Worm (Caenorhabditis elegans): Measurements from ENCODE around the gene szy-4.

The szy-4 gene

DNA sequence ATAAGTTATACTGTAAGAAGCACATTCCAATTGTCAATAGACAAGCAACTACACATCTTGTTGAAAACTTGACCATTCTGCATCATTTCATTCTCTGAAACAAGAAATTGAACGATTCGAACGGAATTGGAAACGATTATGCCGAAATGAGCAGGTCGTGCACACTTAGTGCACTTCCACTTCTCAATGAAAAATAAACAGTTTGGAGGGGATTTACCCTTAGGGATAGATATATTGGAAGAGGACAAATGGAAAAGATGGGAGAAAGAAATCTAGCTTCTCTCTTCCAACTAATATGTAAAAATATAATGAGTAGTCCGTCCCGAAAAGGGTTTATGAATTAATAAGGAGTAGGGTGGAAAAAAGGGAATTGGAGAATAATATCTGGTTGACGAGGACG, 29.3 kb upstream of the szy-4 start, which contains the start of gene hst-3.1:
TSS of gene hst-3.1 (minus strand) at position 101 of the 400 bp plus-strand sequence.
- no peak for TF ChIP-seq ceh-83 (GFP tag; optimal IDR thresholded peaks at IDR 0.05)
- no peak for TF ChIP-seq ces-1 (GFP tag; optimal IDR thresholded peaks at IDR 0.05)
- TF ChIP-seq lsy-2 (tag; optimal IDR thresholded peaks at IDR 0.05): no peak
- no peak for TF ChIP-seq unc-120 (tag; optimal IDR thresholded peaks at IDR 0.05; ENCODE audit: poor library complexity, severe bottlenecking)
- TF ChIP-seq ham-2 (GFP tag; optimal IDR thresholded peaks at IDR 0.05): no peak
- TF ChIP-seq mep-1 (tag; optimal IDR thresholded peaks at IDR 0.05): no peak
- no peak for TF ChIP-seq mab-5 (tag; optimal IDR thresholded peaks at IDR 0.05)
- TF ChIP-seq zip-8 (tag; optimal IDR thresholded peaks at IDR 0.05): no peak
- TF ChIP-seq hlh-1 (tag; optimal IDR thresholded peaks at IDR 0.05): no peak
- no peak for TF ChIP-seq nhr-12 (tag; optimal IDR thresholded peaks at IDR 0.05)
- TF ChIP-seq ceh-39 (tag; optimal IDR thresholded peaks at IDR 0.05): no peak
- TF ChIP-seq lin-32 (GFP tag; optimal IDR thresholded peaks at IDR 0.05): no peak
- TF ChIP-seq elt-1 (tag; optimal IDR thresholded peaks at IDR 0.05; ENCODE audit: borderline replicate concordance, insufficient read depth): no peak
- TF ChIP-seq pha-4 (tag; optimal IDR thresholded peaks at IDR 0.05): no peak
- no peak for TF ChIP-seq M03D4.4 (tag; optimal IDR thresholded peaks at IDR 0.05)
- TF ChIP-seq unc-39 (tag; optimal IDR thresholded peaks at IDR 0.05): no peak
- no peak for TF ChIP-seq unc-62 (GFP tag; optimal IDR thresholded peaks at IDR 0.05)

DNA sequence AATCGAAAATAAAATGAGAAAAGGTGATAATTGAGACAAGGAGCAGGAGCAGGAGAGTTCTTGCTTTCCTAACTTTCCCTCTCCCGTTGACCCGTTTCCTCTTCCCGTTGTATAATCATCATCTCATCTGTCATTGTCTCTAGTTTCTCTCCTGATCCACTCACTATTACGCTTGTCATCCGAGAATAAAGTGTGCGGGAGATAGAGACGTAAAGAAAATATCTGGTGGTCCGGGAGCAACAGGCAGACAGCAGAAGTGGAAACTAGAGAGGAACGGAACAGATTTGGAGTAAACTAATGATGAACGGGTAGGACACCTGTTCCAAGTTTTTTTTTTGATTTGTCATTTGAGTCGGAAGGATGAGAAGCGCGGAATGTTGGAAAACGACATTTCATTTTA, 28.3 kb upstream of the szy-4 start:
- TF ChIP-seq hlh-1 (tag; optimal IDR thresholded peaks at IDR 0.05) (peak; percentile 95), bed-3 (GFP tag; optimal IDR thresholded peaks at IDR 0.05) (no peak), flh-1 (GFP tag; optimal IDR thresholded peaks at IDR 0.05) (no peak), mls-2 (tag; optimal IDR thresholded peaks at IDR 0.05) (no peak), ham-2 (GFP tag; optimal IDR thresholded peaks at IDR 0.05) (no peak), zip-8 (tag; optimal IDR thresholded peaks at IDR 0.05) (no peak), blmp-1 (tag; optimal IDR thresholded peaks at IDR 0.05) (no peak), unc-62 (GFP tag; optimal IDR thresholded peaks at IDR 0.05) (peak; percentile 92), ceh-83 (GFP tag; optimal IDR thresholded peaks at IDR 0.05) (no peak), unc-120 (tag; optimal IDR thresholded peaks at IDR 0.05; ENCODE audit: poor library complexity, severe bottlenecking) (peak; percentile 86), nhr-2 (tag; optimal IDR thresholded peaks at IDR 0.05) (no peak), nhr-28 (tag; optimal IDR thresholded peaks at IDR 0.05) (no peak)

DNA sequence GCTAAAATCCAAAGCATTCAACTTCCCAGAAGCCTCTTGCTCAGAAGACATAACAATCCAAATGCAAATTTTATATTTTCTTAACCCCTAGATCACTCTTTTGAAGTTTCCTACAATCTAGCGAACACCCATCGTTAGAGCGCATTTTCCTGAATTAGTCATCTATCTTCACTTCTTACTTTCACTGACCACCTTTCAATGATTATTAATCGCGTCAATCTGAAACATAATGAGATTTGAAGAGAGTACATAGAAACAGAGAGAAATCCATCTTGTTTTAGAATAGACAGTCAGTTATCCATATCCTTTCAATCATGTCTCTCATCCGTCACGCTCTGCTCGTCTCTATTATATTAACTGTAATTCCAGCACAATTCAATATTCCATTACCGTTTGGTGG, 27.3 kb upstream of the szy-4 start, which contains the start of gene F40H3.3:
TSS of gene F40H3.3 (plus strand) at position 280 of the 400 bp plus-strand sequence.
- peak; percentile 72 for TF ChIP-seq blmp-1 (tag; optimal IDR thresholded peaks at IDR 0.05)
- TF ChIP-seq elt-3 (tag; optimal IDR thresholded peaks at IDR 0.05): no peak

DNA sequence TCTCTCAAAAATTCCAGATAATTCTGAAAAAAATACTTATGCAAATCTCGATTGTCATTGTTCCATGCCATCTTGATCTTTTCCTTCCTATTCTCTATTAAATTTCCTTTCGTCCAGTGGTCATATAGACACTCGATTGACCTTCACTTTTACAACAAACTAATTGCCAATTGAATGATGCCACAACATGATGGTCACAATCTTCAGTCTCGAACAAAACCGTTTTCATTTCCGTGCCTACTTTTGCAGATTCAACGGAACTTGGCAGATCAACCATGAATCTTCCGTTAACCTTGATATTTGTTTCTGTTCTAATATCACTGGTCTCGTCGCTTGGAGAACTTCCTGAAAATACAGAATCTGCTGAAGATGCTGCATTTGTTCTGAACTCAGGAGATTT, 25.1 kb upstream of the szy-4 start, which contains the start of gene F40H3.2:
TSS of gene F40H3.2 (plus strand) at position 250 of the 400 bp plus-strand sequence.
- TF ChIP-seq ham-2 (GFP tag; optimal IDR thresholded peaks at IDR 0.05): no peak
- no peak for TF ChIP-seq M03D4.4 (tag; optimal IDR thresholded peaks at IDR 0.05)
- no peak for TF ChIP-seq ces-1 (GFP tag; optimal IDR thresholded peaks at IDR 0.05)
- no peak for TF ChIP-seq ztf-11 (tag; optimal IDR thresholded peaks at IDR 0.05)
- no peak for TF ChIP-seq ceh-39 (tag; optimal IDR thresholded peaks at IDR 0.05)
- no peak for TF ChIP-seq mab-5 (tag; optimal IDR thresholded peaks at IDR 0.05)
- TF ChIP-seq sptf-1 (tag; optimal IDR thresholded peaks at IDR 0.05): no peak
- no peak for TF ChIP-seq nhr-28 (tag; optimal IDR thresholded peaks at IDR 0.05)
- no peak for TF ChIP-seq zip-8 (tag; optimal IDR thresholded peaks at IDR 0.05)

DNA sequence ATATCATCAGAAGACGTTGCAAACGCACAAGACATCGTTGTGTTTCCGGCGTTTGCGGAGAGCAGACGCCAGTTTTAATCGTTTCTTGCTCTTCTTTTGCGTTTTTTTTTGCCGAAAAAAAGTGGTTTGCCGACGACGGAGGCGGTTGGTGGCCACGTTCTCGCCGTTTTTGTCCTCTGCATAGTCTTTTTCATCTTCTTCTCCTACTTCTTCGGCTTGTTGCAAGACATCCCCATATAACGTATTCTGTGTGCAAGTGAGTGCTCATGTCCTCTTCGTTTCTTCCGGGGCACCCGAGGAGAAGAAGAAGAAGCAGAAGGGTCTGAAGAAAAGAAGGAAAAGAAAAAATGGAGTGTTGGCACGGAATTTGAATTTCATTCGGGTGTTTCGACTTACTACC, 23.5 kb upstream of the szy-4 start:
- no peak for TF ChIP-seq hlh-1 (tag; optimal IDR thresholded peaks at IDR 0.05)
- no peak for TF ChIP-seq ztf-11 (tag; optimal IDR thresholded peaks at IDR 0.05)
- no peak for TF ChIP-seq bed-3 (GFP tag; optimal IDR thresholded peaks at IDR 0.05)
- TF ChIP-seq lsy-2 (tag; optimal IDR thresholded peaks at IDR 0.05): no peak
- TF ChIP-seq mls-2 (tag; optimal IDR thresholded peaks at IDR 0.05): no peak
- no peak for TF ChIP-seq sem-2 (GFP tag; optimal IDR thresholded peaks at IDR 0.05)
- TF ChIP-seq M03D4.4 (tag; optimal IDR thresholded peaks at IDR 0.05): no peak
- TF ChIP-seq nhr-12 (tag; optimal IDR thresholded peaks at IDR 0.05): no peak
- TF ChIP-seq snpc-4 (tag; optimal IDR thresholded peaks at IDR 0.05): no peak
- no peak for TF ChIP-seq unc-39 (tag; optimal IDR thresholded peaks at IDR 0.05)
- no peak for TF ChIP-seq nhr-2 (tag; optimal IDR thresholded peaks at IDR 0.05)
- no peak for TF ChIP-seq mep-1 (tag; optimal IDR thresholded peaks at IDR 0.05)
- TF ChIP-seq nhr-237 (tag; optimal IDR thresholded peaks at IDR 0.05): no peak
- TF ChIP-seq ceh-39 (tag; optimal IDR thresholded peaks at IDR 0.05): no peak
- no peak for TF ChIP-seq unc-62 (GFP tag; optimal IDR thresholded peaks at IDR 0.05)

All from whole organism, mixed stage, embryonic.